Worm (Caenorhabditis elegans): ENCODE data around the gene lonp-2.

lonp-2 gene

ce11 chrIII:12094158-12094856 is 13.3 kb upstream of the lonp-2 start:
- TF ChIP-seq fkh-10 (GFP tag; optimal IDR thresholded peaks at IDR 0.05) (no peak), nfya-1 (tag; optimal IDR thresholded peaks at IDR 0.05; ENCODE audit: insufficient read depth) (peak; percentile 30), elt-2 (tag; optimal IDR thresholded peaks at IDR 0.05) (peak; percentile 69)

DNA sequence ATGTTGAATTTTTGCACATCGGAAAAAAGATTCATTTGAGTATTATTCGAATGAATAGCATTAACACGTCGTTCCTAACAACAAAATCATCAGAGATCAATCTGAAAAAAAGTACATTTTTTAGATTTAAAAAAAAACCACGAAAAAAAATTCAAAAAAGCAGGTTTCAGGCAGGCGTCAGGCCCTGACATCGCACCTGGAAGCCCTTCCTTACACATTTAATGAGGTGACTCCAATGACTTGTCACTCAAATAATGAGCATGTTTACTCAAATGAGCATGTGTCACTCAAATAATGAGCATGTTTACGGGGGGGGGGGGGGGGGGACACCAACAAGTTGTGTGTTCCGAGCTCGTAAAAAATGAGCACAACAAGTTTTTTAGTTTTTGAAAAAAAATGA is 10.8 kb downstream of the lonp-2 start, which contains the start of gene lron-12:
TSS of gene lron-12 (minus strand) at position 101 of the 400 bp plus-strand sequence.
- no peak for TF ChIP-seq pqm-1 (tag; optimal IDR thresholded peaks at IDR 0.05)
- TF ChIP-seq eor-1 (tag; optimal IDR thresholded peaks at IDR 0.05), result no peak
- TF ChIP-seq nhr-77 (tag; optimal IDR thresholded peaks at IDR 0.05), result no peak
- TF ChIP-seq nhr-25 (tag; optimal IDR thresholded peaks at IDR 0.05), result no peak
- no peak for TF ChIP-seq nfya-1 (tag; optimal IDR thresholded peaks at IDR 0.05; ENCODE audit: insufficient read depth)
- no peak for TF ChIP-seq mdl-1 (tag; optimal IDR thresholded peaks at IDR 0.05)
- TF ChIP-seq zag-1 (tag; optimal IDR thresholded peaks at IDR 0.05), result no peak
- no peak for TF ChIP-seq elt-2 (tag; optimal IDR thresholded peaks at IDR 0.05)
- TF ChIP-seq fos-1 (tag; optimal IDR thresholded peaks at IDR 0.05), result no peak
- TF ChIP-seq R02D3.7 (tag; optimal IDR thresholded peaks at IDR 0.05), result no peak

DNA sequence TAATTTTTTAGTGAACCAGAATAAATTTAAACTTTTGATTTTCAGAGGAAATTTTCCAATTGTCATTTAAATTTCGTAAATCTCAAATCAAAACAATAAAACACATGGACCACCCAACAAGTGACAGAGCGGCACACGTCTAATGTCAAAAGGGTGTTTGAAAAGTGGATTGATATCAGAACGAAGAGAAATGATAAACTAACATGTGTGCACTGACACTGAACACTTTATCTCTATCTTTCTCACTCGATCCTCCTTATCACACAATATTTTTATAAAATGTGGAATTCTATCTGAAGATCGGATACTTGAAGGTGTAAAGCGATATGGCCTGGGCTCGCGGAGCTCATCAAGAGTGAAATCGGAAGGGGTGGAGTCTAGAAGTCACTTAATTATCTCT is 12.1 kb downstream of the lonp-2 start:
- TF ChIP-seq ztf-4 (tag; optimal IDR thresholded peaks at IDR 0.05) (no peak), skn-1 (tag; optimal IDR thresholded peaks at IDR 0.05) (no peak), R02D3.7 (tag; optimal IDR thresholded peaks at IDR 0.05) (no peak), mdl-1 (tag; optimal IDR thresholded peaks at IDR 0.05) (no peak), nhr-237 (tag; optimal IDR thresholded peaks at IDR 0.05) (no peak), fkh-2 (tag; optimal IDR thresholded peaks at IDR 0.05) (no peak), sea-2 (GFP tag; optimal IDR thresholded peaks at IDR 0.05) (no peak), lin-15B (tag; optimal IDR thresholded peaks at IDR 0.05) (no peak), zag-1 (tag; optimal IDR thresholded peaks at IDR 0.05) (no peak), egl-5 (tag; optimal IDR thresholded peaks at IDR 0.05) (no peak), egl-27 (tag; optimal IDR thresholded peaks at IDR 0.05) (no peak), nhr-12 (tag; optimal IDR thresholded peaks at IDR 0.05) (no peak), nhr-43 (tag; optimal IDR thresholded peaks at IDR 0.05; ENCODE audit: poor library complexity, severe bottlenecking) (no peak), unc-39 (tag; optimal IDR thresholded peaks at IDR 0.05) (no peak), nhr-23 (tag; optimal IDR thresholded peaks at IDR 0.05) (no peak), ceh-28 (tag; optimal IDR thresholded peaks at IDR 0.05) (no peak), lin-39 (tag; optimal IDR thresholded peaks at IDR 0.05) (no peak), daf-12 (tag; optimal IDR thresholded peaks at IDR 0.05) (no peak), nfya-1 (tag; optimal IDR thresholded peaks at IDR 0.05; ENCODE audit: insufficient read depth) (no peak)

- no peak for TF ChIP-seq nhr-12 (tag; optimal IDR thresholded peaks at IDR 0.05)
- no peak for TF ChIP-seq R02D3.7 (tag; optimal IDR thresholded peaks at IDR 0.05)
- no peak for TF ChIP-seq aly-2 (tag; optimal IDR thresholded peaks at IDR 0.05)
- TF ChIP-seq eor-1 (tag; optimal IDR thresholded peaks at IDR 0.05), result no peak
- TF ChIP-seq ama-1 (optimal IDR thresholded peaks at IDR 0.05), result no peak
- TF ChIP-seq nhr-237 (tag; optimal IDR thresholded peaks at IDR 0.05), result no peak
- no peak for TF ChIP-seq nhr-28 (tag; optimal IDR thresholded peaks at IDR 0.05)
- no peak for TF ChIP-seq ceh-9 (tag; optimal IDR thresholded peaks at IDR 0.05)
- TF ChIP-seq nhr-76 (tag; optimal IDR thresholded peaks at IDR 0.05), result no peak
- no peak for TF ChIP-seq lsy-12 (tag; optimal IDR thresholded peaks at IDR 0.05)
- TF ChIP-seq daf-12 (tag; optimal IDR thresholded peaks at IDR 0.05), result no peak
- TF ChIP-seq jun-1 (tag; optimal IDR thresholded peaks at IDR 0.05), result no peak
- TF ChIP-seq lin-15B (tag; optimal IDR thresholded peaks at IDR 0.05), result no peak
- no peak for TF ChIP-seq egl-5 (tag; optimal IDR thresholded peaks at IDR 0.05)
- no peak for TF ChIP-seq elt-3 (tag; optimal IDR thresholded peaks at IDR 0.05)
- no peak for TF ChIP-seq fkh-10 (GFP tag; optimal IDR thresholded peaks at IDR 0.05)
- no peak for TF ChIP-seq skn-1 (tag; optimal IDR thresholded peaks at IDR 0.05)
- TF ChIP-seq mml-1 (tag; optimal IDR thresholded peaks at IDR 0.05), result no peak
- TF ChIP-seq ztf-11 (tag; optimal IDR thresholded peaks at IDR 0.05), result no peak
- TF ChIP-seq nhr-23 (tag; optimal IDR thresholded peaks at IDR 0.05), result no peak
These were observed 13.6 kb downstream of the lonp-2 start for ce11 chrIII:12121177-12121576.

All from whole organism, L3 larva.